Worm (Caenorhabditis elegans): ENCODE results near the gene nhr-226.

DNA sequence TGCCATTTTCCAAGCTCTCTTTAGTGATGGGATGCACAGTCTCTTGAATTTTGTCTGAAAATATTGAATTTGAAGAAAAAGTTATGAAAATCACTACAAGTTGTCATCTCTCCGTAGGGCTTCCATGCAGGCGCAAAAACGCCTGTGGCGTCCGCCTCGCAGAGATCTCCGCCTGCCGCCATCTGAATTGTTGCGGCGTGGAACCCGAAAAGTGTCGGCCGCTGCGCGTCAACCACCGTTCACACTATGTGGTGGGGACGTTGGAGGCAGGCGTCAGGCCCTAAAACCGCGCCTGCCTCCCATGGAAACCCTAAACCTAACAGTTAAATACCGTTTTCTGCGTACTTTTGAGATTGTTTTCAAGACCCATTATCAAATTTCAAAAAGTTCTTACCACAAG is 47.4 kb downstream of the nhr-226 start:
- no peak for TF ChIP-seq him-1 (tag; optimal IDR thresholded peaks at IDR 0.05)
- no peak for TF ChIP-seq W03F9.2 (tag; optimal IDR thresholded peaks at IDR 0.05)
- TF ChIP-seq dao-5 (tag; optimal IDR thresholded peaks at IDR 0.05) = no peak

All from whole organism, L4/young adult.